Worm (Caenorhabditis elegans): Measurements from ENCODE around the gene C05G5.5.

- TF ChIP-seq ama-1 (optimal IDR thresholded peaks at IDR 0.05) (no peak), tra-4 (tag; optimal IDR thresholded peaks at IDR 0.05) (no peak), F13C5.2 (tag; optimal IDR thresholded peaks at IDR 0.05) (no peak), B0310.2 (tag; optimal IDR thresholded peaks at IDR 0.05) (no peak), hnd-1 (tag; optimal IDR thresholded peaks at IDR 0.05) (no peak)
These were observed 15.7 kb downstream of the C05G5.5 start for ce11 chrX:14745218-14745617.

All from whole organism, early embryonic.